Worm (Caenorhabditis elegans): ENCODE data around the gene T28A11.3.

T28A11.3 gene

ce11 chrV:3236610-3237009 is 38.5 kb upstream of the T28A11.3 start, which contains the start of the genes K08D9.9 and str-16:
K08D9.9 (minus strand) TSS chrV:3236710.
str-16 (plus strand) TSS chrV:3236875.
- no peak for TF ChIP-seq M03D4.4 (tag; optimal IDR thresholded peaks at IDR 0.05)

ce11 chrV:3241175-3241574 is 34.0 kb upstream of the T28A11.3 start, which contains the start of gene srj-11:
srj-11 (plus strand) TSS chrV:3241424.
- no peak for TF ChIP-seq zip-8 (tag; optimal IDR thresholded peaks at IDR 0.05)
- no peak for TF ChIP-seq pha-4 (tag; optimal IDR thresholded peaks at IDR 0.05)
- TF ChIP-seq nhr-28 (tag; optimal IDR thresholded peaks at IDR 0.05), result no peak

ce11 chrV:3242984-3243383 is 32.1 kb upstream of the T28A11.3 start, which contains the start of gene gst-23:
gst-23 (plus strand) TSS chrV:3243284.
- TF ChIP-seq drap-1 (GFP tag; optimal IDR thresholded peaks at IDR 0.05) (no peak), sptf-1 (tag; optimal IDR thresholded peaks at IDR 0.05) (no peak), unc-120 (tag; optimal IDR thresholded peaks at IDR 0.05; ENCODE audit: poor library complexity, severe bottlenecking) (no peak), unc-39 (tag; optimal IDR thresholded peaks at IDR 0.05) (no peak), ceh-83 (GFP tag; optimal IDR thresholded peaks at IDR 0.05) (no peak), mls-2 (tag; optimal IDR thresholded peaks at IDR 0.05) (no peak), ham-2 (GFP tag; optimal IDR thresholded peaks at IDR 0.05) (no peak), unc-62 (GFP tag; optimal IDR thresholded peaks at IDR 0.05) (no peak), hlh-1 (tag; optimal IDR thresholded peaks at IDR 0.05) (no peak), flh-1 (GFP tag; optimal IDR thresholded peaks at IDR 0.05) (no peak), M03D4.4 (tag; optimal IDR thresholded peaks at IDR 0.05) (no peak), ces-1 (GFP tag; optimal IDR thresholded peaks at IDR 0.05) (no peak), ceh-39 (tag; optimal IDR thresholded peaks at IDR 0.05) (no peak), blmp-1 (tag; optimal IDR thresholded peaks at IDR 0.05) (no peak), nhr-2 (tag; optimal IDR thresholded peaks at IDR 0.05) (no peak), nhr-12 (tag; optimal IDR thresholded peaks at IDR 0.05) (no peak), mab-5 (tag; optimal IDR thresholded peaks at IDR 0.05) (no peak), elt-3 (tag; optimal IDR thresholded peaks at IDR 0.05) (no peak)

ce11 chrV:3244703-3245102 is 30.4 kb upstream of the T28A11.3 start, which contains the start of gene srj-7:
srj-7 (plus strand) TSS chrV:3245003.
- no peak for TF ChIP-seq unc-62 (GFP tag; optimal IDR thresholded peaks at IDR 0.05)
- TF ChIP-seq tbx-8 (GFP tag; optimal IDR thresholded peaks at IDR 0.05), result no peak
- TF ChIP-seq nhr-2 (tag; optimal IDR thresholded peaks at IDR 0.05), result no peak
- no peak for TF ChIP-seq nhr-76 (tag; optimal IDR thresholded peaks at IDR 0.05)
- no peak for TF ChIP-seq sem-2 (GFP tag; optimal IDR thresholded peaks at IDR 0.05)
- TF ChIP-seq unc-39 (tag; optimal IDR thresholded peaks at IDR 0.05), result no peak
- TF ChIP-seq nhr-12 (tag; optimal IDR thresholded peaks at IDR 0.05), result no peak
- no peak for TF ChIP-seq ceh-43 (GFP tag; optimal IDR thresholded peaks at IDR 0.05)
- no peak for TF ChIP-seq lsy-2 (tag; optimal IDR thresholded peaks at IDR 0.05)
- no peak for TF ChIP-seq ceh-39 (tag; optimal IDR thresholded peaks at IDR 0.05)
- no peak for TF ChIP-seq bed-3 (GFP tag; optimal IDR thresholded peaks at IDR 0.05)
- no peak for TF ChIP-seq unc-120 (tag; optimal IDR thresholded peaks at IDR 0.05; ENCODE audit: poor library complexity, severe bottlenecking)
- no peak for TF ChIP-seq ces-1 (GFP tag; optimal IDR thresholded peaks at IDR 0.05)
- no peak for TF ChIP-seq nhr-237 (tag; optimal IDR thresholded peaks at IDR 0.05)
- TF ChIP-seq mls-2 (tag; optimal IDR thresholded peaks at IDR 0.05), result no peak
- TF ChIP-seq cnd-1 (tag; optimal IDR thresholded peaks at IDR 0.05), result no peak
- no peak for TF ChIP-seq elt-1 (tag; optimal IDR thresholded peaks at IDR 0.05; ENCODE audit: borderline replicate concordance, insufficient read depth)
- no peak for TF ChIP-seq nhr-28 (tag; optimal IDR thresholded peaks at IDR 0.05)

ce11 chrV:3247515-3247914 is 27.6 kb upstream of the T28A11.3 start, which contains the start of gene srj-8:
srj-8 (plus strand) TSS chrV:3247815.
- TF ChIP-seq nhr-12 (tag; optimal IDR thresholded peaks at IDR 0.05) (no peak), tbx-8 (GFP tag; optimal IDR thresholded peaks at IDR 0.05) (no peak), nhr-28 (tag; optimal IDR thresholded peaks at IDR 0.05) (no peak), nhr-2 (tag; optimal IDR thresholded peaks at IDR 0.05) (no peak), unc-39 (tag; optimal IDR thresholded peaks at IDR 0.05) (no peak), nhr-237 (tag; optimal IDR thresholded peaks at IDR 0.05) (no peak), elt-3 (tag; optimal IDR thresholded peaks at IDR 0.05) (no peak), pha-4 (tag; optimal IDR thresholded peaks at IDR 0.05) (no peak), ztf-11 (tag; optimal IDR thresholded peaks at IDR 0.05) (no peak), flh-1 (GFP tag; optimal IDR thresholded peaks at IDR 0.05) (no peak), mab-5 (tag; optimal IDR thresholded peaks at IDR 0.05) (no peak), cnd-1 (tag; optimal IDR thresholded peaks at IDR 0.05) (no peak), zip-8 (tag; optimal IDR thresholded peaks at IDR 0.05) (no peak), lin-13 (tag; optimal IDR thresholded peaks at IDR 0.05) (no peak), unc-62 (GFP tag; optimal IDR thresholded peaks at IDR 0.05) (no peak), nhr-76 (tag; optimal IDR thresholded peaks at IDR 0.05) (no peak), drap-1 (GFP tag; optimal IDR thresholded peaks at IDR 0.05) (no peak), snpc-4 (tag; optimal IDR thresholded peaks at IDR 0.05) (no peak), sem-2 (GFP tag; optimal IDR thresholded peaks at IDR 0.05) (no peak), ham-2 (GFP tag; optimal IDR thresholded peaks at IDR 0.05) (no peak)

Measured in whole organism, mixed stage, embryonic.